Worm (Caenorhabditis elegans) whole organism, dauer: ENCODE data around the gene pqn-73.

Experiments
- unc-62 ChIP-seq: sonication (generic microtip); optimal IDR thresholded peaks from 2 replicates; lab custom pipeline; 2017; ENCODE audit warnings: missing biosample characterization, missing genetic modification reagents, missing genetic modification characterization

The pqn-73 gene

ce11 chrII:8532015-8532414, 8.5 kb upstream of the pqn-73 start:
- TF ChIP-seq unc-62 (GFP tag; lab: Kevin White, UChicago), result no peak

DNA sequence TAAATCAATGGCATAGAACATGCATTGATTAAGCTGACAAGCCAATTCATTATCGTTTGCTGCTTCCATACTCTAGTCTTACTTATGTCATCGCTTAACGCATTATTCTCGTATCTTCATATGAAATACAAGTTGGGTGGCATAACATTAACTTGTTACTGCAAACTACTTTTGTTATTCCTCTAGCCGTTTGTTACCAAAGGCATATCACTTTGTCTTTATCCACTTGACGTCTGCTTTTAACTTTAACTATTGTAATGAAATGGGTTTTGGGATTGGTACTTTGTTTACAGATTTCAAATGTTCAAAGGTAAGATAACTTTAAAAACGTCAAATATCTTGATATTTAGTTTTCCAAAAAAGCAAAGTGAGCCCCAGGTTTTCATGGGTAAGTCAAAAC, 4.5 kb upstream of the pqn-73 start, which contains the start of gene W01C9.2:
Gene W01C9.2, plus strand, starts transcription at position 301 of the 400 bp plus-strand sequence.
- TF ChIP-seq unc-62 (GFP tag; lab: Kevin White, UChicago), result no peak

ce11 chrII:8545315-8545714, 4.8 kb downstream of the pqn-73 start, which contains the start of gene decr-1.2:
Gene decr-1.2 (plus strand): TSS chrII:8545615.
- no peak for TF ChIP-seq unc-62 (GFP tag; lab: Kevin White, UChicago)

DNA sequence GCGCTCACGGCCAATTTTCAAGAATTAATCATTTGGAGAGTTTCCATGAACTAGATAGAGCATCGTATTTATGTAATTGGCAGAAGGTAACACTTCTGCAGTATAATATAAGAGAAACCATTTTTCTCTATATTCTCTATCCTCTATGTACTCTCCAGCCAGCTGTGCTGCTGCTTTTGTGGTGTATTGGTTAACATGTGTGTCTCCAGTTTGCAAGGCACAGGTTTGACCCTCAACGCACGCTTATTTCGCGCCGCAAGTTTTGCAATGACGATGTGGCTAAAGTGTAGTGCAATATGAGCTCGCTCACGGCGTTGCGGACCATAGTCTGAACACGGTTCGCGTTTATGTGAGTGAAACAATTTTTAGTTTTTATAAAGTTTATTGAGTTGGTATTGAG, 6.5 kb downstream of the pqn-73 start:
- no peak for TF ChIP-seq unc-62 (GFP tag; lab: Kevin White, UChicago)

ce11 chrII:8551100-8551499, 10.6 kb downstream of the pqn-73 start:
- no peak for TF ChIP-seq unc-62 (GFP tag; lab: Kevin White, UChicago)

- TF ChIP-seq unc-62 (GFP tag; lab: Kevin White, UChicago), result no peak
Observed at ce11 chrII:8554568-8554967, 14.1 kb downstream of the pqn-73 start.

DNA sequence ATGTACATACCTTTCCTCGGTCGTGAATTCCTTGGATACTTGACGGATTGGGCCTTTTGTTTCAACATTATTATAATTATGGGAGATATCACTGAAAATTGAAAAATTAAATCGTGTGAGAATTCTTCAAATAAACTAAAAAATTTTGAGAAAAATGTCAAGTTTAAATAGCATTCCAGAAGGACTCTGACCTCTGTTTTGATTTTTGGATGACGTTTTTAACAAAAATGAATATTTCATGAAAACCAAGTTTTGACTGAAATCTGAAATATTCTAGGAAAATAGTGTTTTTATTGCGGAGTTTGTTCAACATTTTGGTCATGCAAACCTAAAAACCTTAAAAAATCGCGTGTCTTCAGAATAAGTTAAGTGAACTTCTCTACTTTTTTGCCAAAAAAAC, 15.7 kb downstream of the pqn-73 start, which contains the start of gene glb-27:
Gene glb-27, minus strand, starts transcription at position 101 of the 400 bp plus-strand sequence.
- no peak for TF ChIP-seq unc-62 (GFP tag; lab: Kevin White, UChicago)

DNA sequence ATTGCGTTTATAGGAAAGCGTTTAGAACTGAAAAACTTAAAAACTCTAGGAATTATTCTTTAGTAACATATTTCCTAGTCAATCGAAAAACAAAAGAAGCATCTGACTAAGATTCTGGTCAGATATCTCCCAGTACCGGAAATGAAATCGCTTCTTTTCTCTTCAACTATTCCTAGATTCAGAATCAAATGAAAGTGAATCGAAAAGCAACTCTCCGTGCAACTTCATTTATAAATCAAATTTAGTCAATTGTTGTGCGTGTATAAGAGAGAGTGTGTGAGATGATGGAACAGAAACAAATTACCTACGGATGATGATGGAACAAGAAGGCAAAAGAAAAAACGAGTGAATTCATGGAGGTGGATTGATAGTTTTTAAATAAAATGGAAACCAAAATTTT, 18.7 kb downstream of the pqn-73 start:
- no peak for TF ChIP-seq unc-62 (GFP tag; lab: Kevin White, UChicago)

DNA sequence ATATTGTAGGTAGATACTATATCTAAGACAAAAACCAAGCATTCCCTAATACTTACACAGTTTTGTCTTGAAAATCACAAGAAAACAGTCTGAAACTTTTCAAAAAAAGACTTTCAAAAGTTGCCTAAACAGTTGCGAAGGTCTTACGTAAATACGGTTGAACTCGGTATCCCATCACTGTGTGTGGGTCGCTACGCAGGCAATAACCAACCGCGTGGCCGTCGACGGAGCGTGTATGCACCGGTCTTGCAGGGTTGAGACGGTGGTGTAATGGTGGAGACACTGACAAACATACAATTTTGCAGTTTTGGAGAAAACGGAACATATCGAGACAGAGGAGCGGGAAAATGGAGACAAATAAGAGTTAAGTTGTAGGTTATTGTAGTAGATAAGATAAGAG, 20.7 kb downstream of the pqn-73 start, which contains the start of gene iff-2:
Gene iff-2, minus strand, starts transcription at position 141 of the 400 bp plus-strand sequence.
- TF ChIP-seq unc-62 (GFP tag; lab: Kevin White, UChicago), result no peak

ce11 chrII:8562002-8562401, 21.5 kb downstream of the pqn-73 start, which contains the start of gene F54C9.14:
Gene F54C9.14 (plus strand): TSS chrII:8562302.
- no peak for TF ChIP-seq unc-62 (GFP tag; lab: Kevin White, UChicago)

- TF ChIP-seq unc-62 (GFP tag; lab: Kevin White, UChicago), result no peak
Observed at ce11 chrII:8566039-8566438, 25.5 kb downstream of the pqn-73 start, which contains the start of gene stc-1. Gene stc-1 (minus strand): TSS chrII:8566139.

DNA sequence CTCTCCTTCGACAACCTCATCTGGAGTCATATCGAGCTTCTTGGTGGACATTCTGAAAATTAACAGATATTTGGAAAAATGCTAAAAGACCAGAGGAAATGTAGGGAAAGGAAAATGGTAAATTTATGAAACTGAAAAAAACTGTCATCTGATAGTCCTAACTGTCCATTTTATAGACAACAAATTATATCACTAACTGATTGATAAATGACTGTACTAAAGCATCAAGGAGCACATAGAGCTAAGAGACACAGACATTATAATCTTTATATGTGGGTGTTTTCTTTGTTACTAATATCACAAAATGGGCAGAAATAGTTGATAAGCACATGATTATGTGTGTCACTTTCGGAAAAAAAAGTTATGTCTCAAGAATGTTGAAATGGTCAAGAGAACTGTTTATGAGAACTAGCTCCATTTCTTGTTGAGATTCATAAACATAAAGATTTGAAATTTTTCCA, 26.3 kb downstream of the pqn-73 start, which contains the start of gene F54C9.3:
Gene F54C9.3, minus strand, starts transcription at position 51 of the 461 bp plus-strand sequence.
- no peak for TF ChIP-seq unc-62 (GFP tag; lab: Kevin White, UChicago)

DNA sequence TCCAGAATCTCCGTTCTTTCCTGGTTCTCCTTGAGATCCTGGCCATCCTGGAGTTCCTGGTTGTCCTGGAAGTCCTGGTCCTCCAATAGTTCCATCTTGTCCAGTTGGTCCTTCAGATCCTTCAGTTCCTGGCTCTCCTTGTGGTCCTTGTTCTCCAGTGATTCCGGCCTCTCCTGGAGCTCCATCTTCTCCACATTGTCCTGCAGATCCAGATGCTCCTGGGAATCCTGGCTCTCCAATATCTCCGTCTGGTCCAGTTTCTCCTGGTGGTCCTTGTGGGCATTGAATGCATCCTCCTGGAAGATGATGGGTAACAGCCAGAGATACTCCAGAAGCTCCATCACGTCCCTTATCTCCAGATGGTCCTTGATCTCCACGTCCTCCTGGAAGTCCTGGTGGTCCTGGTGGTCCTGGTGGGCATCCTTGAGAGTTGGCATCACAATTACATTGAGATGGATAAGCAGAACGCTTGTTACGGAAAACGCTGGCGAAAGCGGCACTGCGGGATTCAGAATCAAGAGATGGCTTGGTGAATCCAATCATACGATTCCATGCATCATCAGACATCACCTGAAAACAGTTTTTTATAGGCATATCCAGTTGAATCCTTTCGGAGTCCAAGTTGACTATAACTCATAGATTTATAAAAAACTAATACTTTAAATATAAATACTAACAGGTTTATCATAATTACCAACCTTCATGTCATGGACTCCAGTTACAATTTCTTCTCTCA, 27.9 kb downstream of the pqn-73 start:
- TF ChIP-seq unc-62 (GFP tag; lab: Kevin White, UChicago), result no peak

DNA sequence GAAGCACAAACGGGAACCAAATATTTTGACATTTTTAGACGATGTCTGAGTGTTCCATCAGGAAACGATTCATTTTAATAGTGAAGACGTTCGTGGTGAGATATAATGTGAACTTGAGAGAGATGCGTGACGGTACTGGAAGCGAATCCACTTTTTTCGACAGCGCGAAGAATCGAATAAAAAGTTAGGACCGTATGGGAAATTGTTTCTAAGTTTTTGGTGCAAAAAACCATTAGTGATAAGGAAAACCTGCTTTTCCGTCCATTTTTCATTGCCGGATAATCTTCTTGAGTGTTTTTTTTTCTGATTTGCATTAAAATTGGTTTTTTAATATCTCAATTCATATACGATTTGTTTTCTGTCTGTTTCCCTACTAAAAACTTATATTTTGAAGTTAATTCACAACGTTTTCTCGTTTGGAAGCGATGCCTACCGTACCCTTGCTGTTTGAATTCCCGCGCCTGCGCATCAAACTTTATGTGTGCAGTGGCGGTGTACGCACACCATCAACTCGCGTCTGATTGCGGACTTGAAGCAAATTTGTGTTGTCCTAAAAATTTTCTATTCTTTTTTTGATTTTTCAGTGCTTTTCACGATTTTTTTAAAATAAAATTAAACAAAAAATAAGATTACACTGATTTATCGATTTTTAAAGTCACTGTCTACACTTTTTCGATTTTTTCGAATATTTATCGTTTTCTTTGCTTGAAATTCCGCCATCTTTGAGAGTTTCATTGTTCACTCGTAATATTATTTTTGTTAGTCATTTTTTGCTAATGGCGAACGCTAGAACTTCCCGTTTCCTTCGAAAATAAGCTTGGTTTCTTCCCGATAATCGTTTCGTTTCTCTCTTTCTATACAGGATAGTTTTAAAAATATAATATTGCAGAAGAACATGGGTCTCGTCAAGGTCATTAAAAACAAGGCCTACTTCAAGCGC, 28.8 kb downstream of the pqn-73 start, which contains the start of the genes col-38 and rpl-5:
Gene col-38, minus strand, starts transcription at position 51 of the 940 bp plus-strand sequence.
Gene rpl-5, plus strand, starts transcription at position 890 of the 940 bp plus-strand sequence.
- no peak for TF ChIP-seq unc-62 (GFP tag; lab: Kevin White, UChicago)

DNA sequence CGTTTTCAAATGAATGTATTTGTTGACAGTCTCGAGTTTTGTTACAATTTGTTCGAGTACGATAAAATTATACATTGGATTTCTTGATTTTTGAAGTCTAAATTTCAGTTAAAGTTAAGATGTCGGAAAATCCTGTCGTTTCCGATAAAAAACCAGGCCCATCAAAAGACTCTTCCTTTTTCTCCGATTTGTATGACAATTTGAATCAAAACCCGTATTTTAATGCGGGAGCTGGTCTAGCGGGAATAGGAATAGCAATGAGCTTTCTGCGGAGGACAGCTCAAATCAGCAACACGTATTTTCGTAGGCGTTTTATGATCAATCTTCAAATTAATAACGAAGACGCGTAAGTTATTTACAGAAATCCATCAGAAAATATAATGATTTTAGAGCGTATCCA, 30.5 kb downstream of the pqn-73 start, which contains the start of gene bcs-1:
Gene bcs-1, plus strand, starts transcription at position 109 of the 400 bp plus-strand sequence.
- no peak for TF ChIP-seq unc-62 (GFP tag; lab: Kevin White, UChicago)
